Worm (Caenorhabditis elegans): ENCODE data around the gene sec-61.G.

DNA sequence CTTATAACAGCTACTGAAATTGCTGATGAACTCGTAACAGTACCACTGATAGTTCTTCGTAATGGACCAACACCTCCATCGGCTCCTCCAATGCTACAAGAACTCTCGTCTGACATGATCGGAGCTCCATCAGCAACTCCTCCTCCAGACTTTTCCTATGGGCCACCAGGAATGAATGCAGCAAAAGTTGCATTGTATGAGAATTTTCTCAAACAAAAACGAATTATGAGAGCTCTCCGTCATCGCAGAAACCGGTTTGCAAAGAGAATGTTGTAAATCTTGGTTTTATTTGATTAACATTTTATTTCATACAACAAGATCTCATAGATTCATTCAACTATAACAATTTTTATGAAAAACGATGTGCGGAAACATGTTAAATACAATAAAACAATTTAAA, 9.4 kb downstream of the sec-61.G start:
- TF ChIP-seq lin-13 (tag; optimal IDR thresholded peaks at IDR 0.05) (no peak), hlh-1 (tag; optimal IDR thresholded peaks at IDR 0.05) (no peak), unc-39 (tag; optimal IDR thresholded peaks at IDR 0.05) (no peak), nhr-237 (tag; optimal IDR thresholded peaks at IDR 0.05) (no peak), unc-120 (tag; optimal IDR thresholded peaks at IDR 0.05; ENCODE audit: poor library complexity, severe bottlenecking) (no peak), M03D4.4 (tag; optimal IDR thresholded peaks at IDR 0.05) (no peak), nhr-28 (tag; optimal IDR thresholded peaks at IDR 0.05) (no peak), ztf-11 (tag; optimal IDR thresholded peaks at IDR 0.05) (no peak)
